Fruit fly (Drosophila melanogaster) whole organism, embryonic: Measurements from ENCODE around the gene Mec2.

Source experiments
- Abd-B ChIP-seq: fragments of 200-800 bp; sonication (Bioruptor generic); optimal IDR thresholded peaks from 2 replicates; lab custom pipeline; 2018; ENCODE audit warnings: missing biosample characterization, mild to moderate bottlenecking, missing genetic modification characterization, moderate library complexity
- Bgb ChIP-seq: fragments of 200-800 bp; sonication (Bioruptor generic); IDR thresholded peaks from 2 replicates; pipeline ENCODE4 v1.3.6; 2022; ENCODE audit warnings: missing biosample characterization, missing genetic modification characterization; ENCODE audit not compliant: partially characterized antibody
- CG11504 ChIP-seq: fragments of 200-800 bp; sonication (Bioruptor generic); optimal IDR thresholded peaks from 3 replicates; lab custom pipeline; 2019; ENCODE audit warnings: missing biosample characterization, mild to moderate bottlenecking, missing genetic modification characterization, moderate library complexity
- CG12659 ChIP-seq: fragments of 200-800 bp; sonication (Bioruptor generic); optimal IDR thresholded peaks from 3 replicates; lab custom pipeline; 2017; ENCODE audit warnings: mild to moderate bottlenecking, missing biosample characterization, missing genetic modification reagents, missing genetic modification characterization
- CG14710 ChIP-seq: fragments of 200-800 bp; sonication (Bioruptor generic); optimal IDR thresholded peaks from 3 replicates; lab custom pipeline; 2019; ENCODE audit warnings: missing biosample characterization, mild to moderate bottlenecking, missing genetic modification characterization, moderate library complexity
- CG14860 ChIP-seq: fragments of 200-800 bp; sonication (Bioruptor generic); IDR thresholded peaks from 3 replicates; pipeline ENCODE4 v1.3.6; 2022; ENCODE audit warnings: missing biosample characterization, missing genetic modification characterization; ENCODE audit not compliant: partially characterized antibody
- CG15269 ChIP-seq: fragments of 200-800 bp; sonication (Bioruptor generic); optimal IDR thresholded peaks from 2 replicates; lab custom pipeline; 2018; ENCODE audit warnings: missing biosample characterization, mild to moderate bottlenecking, missing genetic modification characterization, moderate library complexity
- CG15514 ChIP-seq: fragments of 200-800 bp; sonication (Bioruptor generic); optimal IDR thresholded peaks from 3 replicates; lab custom pipeline; 2017; ENCODE audit warnings: missing biosample characterization, missing genetic modification characterization, mild to moderate bottlenecking, moderate library complexity, missing genetic modification reagents
- CG16813 ChIP-seq: fragments of 200-800 bp; sonication (Bioruptor generic); IDR thresholded peaks from 3 replicates; pipeline ENCODE4 v1.3.6; 2022; ENCODE audit warnings: missing biosample characterization, missing genetic modification characterization; ENCODE audit not compliant: partially characterized antibody
- CG31388 ChIP-seq: fragments of 200-800 bp; sonication (Bioruptor generic); optimal IDR thresholded peaks from 2 replicates; lab custom pipeline; 2016; ENCODE audit warnings: missing biosample characterization, missing genetic modification characterization
- CG33213 ChIP-seq: fragments of 200-800 bp; sonication (Bioruptor generic); optimal IDR thresholded peaks from 3 replicates; lab custom pipeline; 2016; ENCODE audit warnings: missing biosample characterization, missing genetic modification characterization
- CG8089 ChIP-seq: fragments of 200-800 bp; sonication (Bioruptor generic); optimal IDR thresholded peaks from 3 replicates; lab custom pipeline; 2016; ENCODE audit warnings: missing biosample characterization, missing genetic modification characterization
- CG9797 ChIP-seq: fragments of 200-800 bp; sonication (Bioruptor generic); optimal IDR thresholded peaks from 3 replicates; lab custom pipeline; 2018; ENCODE audit warnings: missing biosample characterization, mild to moderate bottlenecking, missing genetic modification characterization
- CHES-1-like ChIP-seq: fragments of 200-800 bp; sonication (Bioruptor generic); optimal IDR thresholded peaks from 2 replicates; lab custom pipeline; 2016; ENCODE audit warnings: missing biosample characterization, missing genetic modification characterization
- CTCF ChIP-seq: fragments of 200-800 bp; sonication (Bioruptor generic); optimal IDR thresholded peaks from 2 replicates; lab custom pipeline; 2017; ENCODE audit warnings: missing biosample characterization, mild to moderate bottlenecking, missing genetic modification characterization, moderate library complexity
- D19B ChIP-seq: fragments of 200-800 bp; sonication (Bioruptor generic); optimal IDR thresholded peaks from 2 replicates; lab custom pipeline; 2017; ENCODE audit warnings: missing biosample characterization, mild to moderate bottlenecking, missing genetic modification characterization
- Dll ChIP-seq: fragments of 200-800 bp; sonication (Bioruptor generic); IDR thresholded peaks from 4 replicates; pipeline ENCODE4 v1.3.6; 2022; ENCODE audit warnings: missing biosample characterization, missing genetic modification characterization; ENCODE audit not compliant: partially characterized antibody
- Dref ChIP-seq: fragments of 200-800 bp; sonication (Bioruptor generic); IDR thresholded peaks from 2 replicates; pipeline ENCODE4 v1.3.6; 2022; ENCODE audit warnings: missing biosample characterization, missing genetic modification characterization
- Ets97D ChIP-seq: fragments of 200-800 bp; sonication (Bioruptor generic); optimal IDR thresholded peaks from 3 replicates; lab custom pipeline; 2016; ENCODE audit warnings: missing biosample characterization, missing genetic modification characterization
- HLHmδ ChIP-seq: fragments of 200-800 bp; sonication (Bioruptor generic); optimal IDR thresholded peaks from 2 replicates; lab custom pipeline; 2018; ENCODE audit warnings: missing biosample characterization, mild to moderate bottlenecking, missing genetic modification characterization, moderate library complexity
- Hr51 ChIP-seq, 2 experiments: fragments of 200-800 bp; sonication (Bioruptor generic); optimal IDR thresholded peaks; 2 replicates in 1 of 2; 3 replicates in 1 of 2; lab custom pipeline; 2016 to 2018; ENCODE audit warnings: missing biosample characterization in 2 of 2, missing genetic modification characterization in 2 of 2, mild to moderate bottlenecking in 1 of 2, moderate library complexity in 1 of 2
- MBD-R2 ChIP-seq: fragments of 200-800 bp; sonication (Bioruptor generic); IDR thresholded peaks from 2 replicates; pipeline ENCODE4 v1.3.6; 2022; ENCODE audit warnings: missing biosample characterization, missing genetic modification characterization
- MESR4 ChIP-seq: fragments of 200-800 bp; sonication (Bioruptor generic); optimal IDR thresholded peaks from 2 replicates; lab custom pipeline; 2018; ENCODE audit warnings: missing biosample characterization, mild to moderate bottlenecking, missing genetic modification characterization, moderate library complexity
- Myb ChIP-seq: fragments of 200-800 bp; sonication (Bioruptor generic); optimal IDR thresholded peaks from 2 replicates; lab custom pipeline; 2016; ENCODE audit warnings: missing biosample characterization, missing genetic modification characterization
- Oli ChIP-seq: fragments of 200-800 bp; sonication (Bioruptor generic); optimal IDR thresholded peaks from 2 replicates; lab custom pipeline; 2018; ENCODE audit warnings: missing biosample characterization, mild to moderate bottlenecking, missing genetic modification characterization, moderate library complexity
- Opbp ChIP-seq: fragments of 200-800 bp; sonication (Bioruptor generic); IDR thresholded peaks from 3 replicates; pipeline ENCODE4 v1.3.6; 2022; ENCODE audit warnings: missing biosample characterization, missing genetic modification characterization; ENCODE audit not compliant: partially characterized antibody
- Pdp1 ChIP-seq, 2 experiments: fragments of 200-800 bp; sonication (Bioruptor generic); optimal IDR thresholded peaks; 3 replicates each; lab custom pipeline; 2016; ENCODE audit warnings: missing biosample characterization in 2 of 2, missing genetic modification characterization in 2 of 2, mild to moderate bottlenecking in 1 of 2, moderate library complexity in 1 of 2
- Trl ChIP-seq, 3 experiments: fragments of >200 bp in 2 of 3; fragments of 200-800 bp in 1 of 3; sonication (Bioruptor generic) in 1 of 3; optimal IDR thresholded peaks; 2 replicates in 1 of 3; 3 replicates in 2 of 3; lab custom pipeline; 2016 to 2017; ENCODE audit warnings: missing biosample characterization in 1 of 3, missing genetic modification characterization in 1 of 3
- ato ChIP-seq: fragments of 200-800 bp; sonication (Bioruptor generic); IDR thresholded peaks from 2 replicates; pipeline ENCODE4 v1.3.6; 2022; ENCODE audit warnings: missing biosample characterization, missing genetic modification characterization; ENCODE audit not compliant: partially characterized antibody
- bbx ChIP-seq: fragments of 200-800 bp; sonication (Bioruptor generic); IDR thresholded peaks from 2 replicates; pipeline ENCODE4 v1.3.6; 2022; ENCODE audit warnings: missing biosample characterization, missing genetic modification characterization; ENCODE audit not compliant: partially characterized antibody
- chinmo ChIP-seq: fragments of 200-800 bp; sonication (Bioruptor generic); IDR thresholded peaks from 4 replicates; pipeline ENCODE4 v1.3.6; 2022; ENCODE audit warnings: missing biosample characterization, missing genetic modification characterization; ENCODE audit not compliant: partially characterized antibody
- emc ChIP-seq: fragments of 200-800 bp; sonication (Bioruptor generic); optimal IDR thresholded peaks from 2 replicates; lab custom pipeline; 2016; ENCODE audit warnings: missing biosample characterization, missing genetic modification characterization
- ewg ChIP-seq: fragments of 200-800 bp; sonication (Bioruptor generic); optimal IDR thresholded peaks from 3 replicates; lab custom pipeline; 2017; ENCODE audit warnings: mild to moderate bottlenecking, missing biosample characterization, missing genetic modification reagents, missing genetic modification characterization
- exex ChIP-seq: fragments of 200-800 bp; sonication (Bioruptor generic); optimal IDR thresholded peaks from 4 replicates; lab custom pipeline; 2018; ENCODE audit warnings: missing biosample characterization, mild to moderate bottlenecking, missing genetic modification characterization, moderate library complexity
- gfzf ChIP-seq: fragments of 200-800 bp; sonication (Bioruptor generic); optimal IDR thresholded peaks from 2 replicates; lab custom pipeline; 2016; ENCODE audit warnings: missing biosample characterization, mild to moderate bottlenecking, missing genetic modification characterization, moderate library complexity
- hbn ChIP-seq: fragments of 200-800 bp; sonication (Bioruptor generic); IDR thresholded peaks from 2 replicates; pipeline ENCODE4 v1.3.6; 2022; ENCODE audit warnings: missing biosample characterization, missing genetic modification characterization; ENCODE audit not compliant: partially characterized antibody
- jumu ChIP-seq: fragments of 200-800 bp; sonication (Bioruptor generic); optimal IDR thresholded peaks from 3 replicates; lab custom pipeline; 2016; ENCODE audit warnings: missing biosample characterization, missing genetic modification characterization
- knrl ChIP-seq: fragments of 200-800 bp; sonication (Bioruptor generic); IDR thresholded peaks from 3 replicates; pipeline ENCODE4 v1.3.6; 2022; ENCODE audit warnings: missing biosample characterization, missing genetic modification characterization; ENCODE audit not compliant: partially characterized antibody
- nmo ChIP-seq: fragments of 200-800 bp; sonication (Bioruptor generic); optimal IDR thresholded peaks from 2 replicates; lab custom pipeline; 2018; ENCODE audit warnings: missing biosample characterization, mild to moderate bottlenecking, missing genetic modification characterization, moderate library complexity
- onecut ChIP-seq: fragments of 200-800 bp; sonication (Bioruptor generic); IDR thresholded peaks from 2 replicates; pipeline ENCODE4 v1.3.6; 2022; ENCODE audit warnings: missing biosample characterization, missing genetic modification characterization
- pb ChIP-seq: fragments of 200-800 bp; sonication (Bioruptor generic); optimal IDR thresholded peaks from 3 replicates; lab custom pipeline; 2016; ENCODE audit warnings: missing biosample characterization, missing genetic modification characterization
- phol ChIP-seq: fragments of 200-800 bp; sonication (Bioruptor generic); optimal IDR thresholded peaks from 3 replicates; lab custom pipeline; 2018; ENCODE audit warnings: missing biosample characterization, mild to moderate bottlenecking, missing genetic modification characterization, moderate library complexity
- pum ChIP-seq: fragments of 200-800 bp; sonication (Bioruptor generic); optimal IDR thresholded peaks from 2 replicates; lab custom pipeline; 2016; ENCODE audit warnings: missing biosample characterization, missing genetic modification characterization
- twi ChIP-seq: fragments of 200-800 bp; optimal IDR thresholded peaks from 2 replicates; lab custom pipeline; 2019; ENCODE audit warnings: missing biosample characterization, mild to moderate bottlenecking, missing genetic modification characterization, moderate library complexity
- unc-4 ChIP-seq: fragments of 200-800 bp; sonication (Bioruptor generic); IDR thresholded peaks from 2 replicates; pipeline ENCODE4 v1.3.6; 2022; ENCODE audit warnings: missing biosample characterization, missing genetic modification characterization; ENCODE audit not compliant: partially characterized antibody
- vnd ChIP-seq: fragments of 200-800 bp; sonication (Bioruptor generic); IDR thresholded peaks from 3 replicates; pipeline ENCODE4 v1.3.6; 2022; ENCODE audit warnings: missing biosample characterization, missing genetic modification characterization; ENCODE audit not compliant: partially characterized antibody
- vvl ChIP-seq: fragments of 200-800 bp; sonication (Bioruptor generic); IDR thresholded peaks from 2 replicates; pipeline ENCODE4 v1.3.6; 2022; ENCODE audit warnings: missing biosample characterization, missing genetic modification characterization
- zen2 ChIP-seq: fragments of 200-800 bp; sonication (Bioruptor generic); IDR thresholded peaks from 3 replicates; pipeline ENCODE4 v1.3.6; 2022; ENCODE audit warnings: missing biosample characterization, missing genetic modification characterization; ENCODE audit not compliant: partially characterized antibody

The Mec2 gene

dm6 chrX:19201630-19202029, 13.8 kb downstream of the Mec2 start, which contains the start of gene CG7990 (continued):
- TF ChIP-seq CG9797 (GFP tag; lab: Kevin White, UChicago): peak; percentile 66
- TF ChIP-seq zen2 (GFP tag; lab: Robert Waterston, UW): peak; percentile 60; the same call in 2 of the 3 replicates
- peak; percentile 27 for TF ChIP-seq CG12659 (GFP tag; lab: Kevin White, UChicago)
- TF ChIP-seq nmo (GFP tag; lab: Kevin White, UChicago): no peak
- TF ChIP-seq Myb (GFP tag; lab: Kevin White, UChicago): peak; percentile 78
- no peak; the same call in 1 of the 2 replicates for TF ChIP-seq vvl (GFP tag; lab: Robert Waterston, UW)
- TF ChIP-seq CG31388 (GFP tag; lab: Kevin White, UChicago): no peak
- 0 out of 3 replicates have a peak, but pooled peaks have one; percentile 34 for TF ChIP-seq vnd
- TF ChIP-seq CG16813: 0 out of 3 replicates have a peak, but pooled peaks have one; percentile 29
- TF ChIP-seq ewg (GFP tag; lab: Kevin White, UChicago): peak; percentile 86
- peak; percentile 2 for TF ChIP-seq MESR4 (GFP tag; lab: Kevin White, UChicago)
- TF ChIP-seq gfzf (GFP tag; lab: Kevin White, UChicago): peak; percentile 75
- TF ChIP-seq CG14860: 0 out of 3 replicates have a peak, but pooled peaks have one; percentile 14
- TF ChIP-seq Dref (GFP tag; lab: Robert Waterston, UW): peak; percentile 44
- TF ChIP-seq unc-4 (GFP tag; lab: Robert Waterston, UW): 0 out of 2 replicates have a peak, but pooled peaks have one; percentile 24
- no peak for TF ChIP-seq phol (tag; lab: Kevin White, UChicago)
- peak; percentile 48; the same call in 1 of the 2 replicates for TF ChIP-seq hbn (GFP tag; lab: Robert Waterston, UW)
- TF ChIP-seq D19B (GFP tag; lab: Kevin White, UChicago): no peak
- TF ChIP-seq jumu (GFP tag; lab: Kevin White, UChicago): no peak
- no peak for TF ChIP-seq exex
- TF ChIP-seq CG15514 (GFP tag; lab: Kevin White, UChicago): peak; percentile 56
- TF ChIP-seq bbx: peak; percentile 67
- TF ChIP-seq pum: no peak
- peak; percentile 40; the same call in 1 of the 4 replicates for TF ChIP-seq Dll (GFP tag; lab: Robert Waterston, UW)
- peak; percentile 22; the same call in 1 of the 3 replicates for TF ChIP-seq knrl (GFP tag; lab: Robert Waterston, UW)
- no peak for TF ChIP-seq CG11504 (tag; lab: Kevin White, UChicago)
- TF ChIP-seq CTCF (GFP tag; lab: Kevin White, UChicago): peak; percentile 7
- peak; percentile 32 for TF ChIP-seq Ets97D (GFP tag; lab: Kevin White, UChicago)
- TF ChIP-seq chinmo: 0 out of 4 replicates have a peak, but pooled peaks have one; percentile 29
- peak; percentile 62 for TF ChIP-seq Bgb (GFP tag; lab: Robert Waterston, UW)
- TF ChIP-seq CG8089 (GFP tag; lab: Kevin White, UChicago): no peak
- peak; percentile 4 for TF ChIP-seq CG33213 (GFP tag; lab: Kevin White, UChicago)
- TF ChIP-seq emc (GFP tag; lab: Kevin White, UChicago): no peak
- peak; percentile 38 for TF ChIP-seq MBD-R2 (GFP tag; lab: Robert Waterston, UW)
- peak; percentile 34 for TF ChIP-seq CG14710 (tag; lab: Kevin White, UChicago)
- peak; percentile 48; the same call in 1 of the 3 replicates for TF ChIP-seq Opbp (GFP tag; lab: Robert Waterston, UW)
- TF ChIP-seq, all 482 proteins: peak for 48

dm6 chrX:19208014-19208413, 20.2 kb downstream of the Mec2 start, which contains the start of gene Ulp1:
Gene Ulp1 (minus strand): TSS chrX:19208187.
- peak; percentile 89 for TF ChIP-seq Abd-B (GFP tag; lab: Kevin White, UChicago)
- TF ChIP-seq Oli (tag; lab: Kevin White, UChicago): no peak
- no peak for TF ChIP-seq CG15269
- TF ChIP-seq ato (GFP tag; lab: Robert Waterston, UW): 0 out of 2 replicates have a peak, but pooled peaks have one; percentile 38
- TF ChIP-seq HLHmδ (GFP tag; lab: Kevin White, UChicago): no peak
- TF ChIP-seq Trl (optimal IDR thresholded peaks at IDR 0.05; lab: Kevin White, UChicago): no peak
- TF ChIP-seq Trl (GFP tag; optimal IDR thresholded peaks at IDR 0.05; lab: Kevin White, UChicago): no peak
- peak; percentile 12 for TF ChIP-seq pb
- TF ChIP-seq Hr51 (GFP tag; optimal IDR thresholded peaks at IDR 0.05; lab: Kevin White, UChicago): peak in 1 of 2 experiments; percentile 14
- peak; percentile 93 for TF ChIP-seq onecut
- TF ChIP-seq Pdp1 (GFP tag; optimal IDR thresholded peaks at IDR 0.05; lab: Kevin White, UChicago): peak in 1 of 2 experiments; percentile 47
- no peak for TF ChIP-seq twi (tag; lab: Kevin White, UChicago)
- TF ChIP-seq CHES-1-like: peak; percentile 38
